Worm (Caenorhabditis elegans) whole organism, young adult: Measurements from ENCODE around the gene mlc-6.

Source experiments
- B0035.1 ChIP-seq: sonication (generic microtip); optimal IDR thresholded peaks from 2 replicates; lab custom pipeline; 2016; ENCODE audit warnings: missing genetic modification characterization, mild to moderate bottlenecking, missing compliant biosample characterization, missing genotype, missing genetic modification reagents
- D2030.7 ChIP-seq: fragments of 200-800 bp; sonication (Bioruptor generic); IDR thresholded peaks from 2 replicates; pipeline ENCODE4 v1.3.6; 2022; ENCODE audit warnings: missing genetic modification reagents, missing genetic modification characterization, missing compliant biosample characterization
- F22D6.2 ChIP-seq: sonication (generic microtip); optimal IDR thresholded peaks from 2 replicates; lab custom pipeline; 2016; ENCODE audit warnings: mild to moderate bottlenecking, missing genetic modification characterization, missing compliant biosample characterization
- F23B12.7 ChIP-seq: sonication (generic microtip); optimal IDR thresholded peaks from 2 replicates; lab custom pipeline; 2017; ENCODE audit warnings: missing genetic modification characterization, mild to moderate bottlenecking, missing compliant biosample characterization, antibody characterized with exemption, moderate library complexity; ENCODE audit not compliant: insufficient read depth
- F52B5.7 ChIP-seq: sonication (generic microtip); optimal IDR thresholded peaks from 2 replicates; lab custom pipeline; 2016; ENCODE audit warnings: mild to moderate bottlenecking, missing genetic modification characterization, missing compliant biosample characterization
- K12H6.12 ChIP-seq: fragments of 200-800 bp; sonication (Bioruptor generic); optimal IDR thresholded peaks from 2 replicates; lab custom pipeline; 2018; ENCODE audit warnings: mild to moderate bottlenecking, missing genetic modification characterization, missing compliant biosample characterization
- Y53F4B.3 ChIP-seq: fragments of 200-800 bp; sonication (Bioruptor generic); IDR thresholded peaks from 2 replicates; pipeline ENCODE4 v1.3.6; 2022; ENCODE audit warnings: missing genetic modification reagents, missing genetic modification characterization, missing compliant biosample characterization
- Y79H2A.3 ChIP-seq: fragments of 200-800 bp; sonication (Bioruptor generic); conservative IDR thresholded peaks from 2 replicates; pipeline ENCODE4 v1.3.6; 2022; ENCODE audit warnings: missing genetic modification reagents, missing genetic modification characterization, missing compliant biosample characterization
- akir-1 ChIP-seq: fragments of 200-800 bp; sonication (Bioruptor generic); optimal IDR thresholded peaks from 2 replicates; lab custom pipeline; 2018; ENCODE audit warnings: mild to moderate bottlenecking, missing genetic modification characterization, moderate library complexity, missing compliant biosample characterization
- aptf-2 ChIP-seq: fragments of 200-800 bp; sonication (Bioruptor generic); conservative IDR thresholded peaks from 2 replicates; pipeline ENCODE4 v1.3.6; 2022; ENCODE audit warnings: missing genetic modification reagents, missing genetic modification characterization, missing compliant biosample characterization
- aptf-3 ChIP-seq: fragments of 200-800 bp; sonication (Bioruptor generic); IDR thresholded peaks from 2 replicates; pipeline ENCODE4 v1.3.6; 2022; ENCODE audit warnings: missing genetic modification characterization, missing compliant biosample characterization
- atf-7 ChIP-seq: sonication (generic microtip); optimal IDR thresholded peaks from 2 replicates; lab custom pipeline; 2017; ENCODE audit warnings: mild to moderate bottlenecking, missing genetic modification characterization, missing compliant biosample characterization
- attf-5 ChIP-seq: fragments of 200-800 bp; sonication (Bioruptor generic); optimal IDR thresholded peaks from 2 replicates; lab custom pipeline; 2018; ENCODE audit warnings: mild to moderate bottlenecking, missing genetic modification characterization, missing compliant biosample characterization
- attf-6 ChIP-seq: fragments of 200-800 bp; sonication (Bioruptor generic); IDR thresholded peaks from 2 replicates; pipeline ENCODE4 v1.3.6; 2022; ENCODE audit warnings: missing genetic modification reagents, missing genetic modification characterization, missing compliant biosample characterization
- cebp-1 ChIP-seq, 2 experiments: fragments of 200-800 bp in 1 of 2; sonication (Bioruptor generic) in 1 of 2; sonication (generic microtip) in 1 of 2; IDR thresholded peaks in 1 of 2; optimal IDR thresholded peaks in 1 of 2; 2 replicates each; pipeline versions ENCODE4 v1.3.6 to Lab custom; 2017 to 2022; ENCODE audit warnings: missing compliant biosample characterization in 2 of 2, missing genetic modification characterization in 2 of 2, mild to moderate bottlenecking in 1 of 2, missing genetic modification reagents in 1 of 2, moderate library complexity in 1 of 2
- cebp-2 ChIP-seq: fragments of 200-800 bp; sonication (Bioruptor generic); IDR thresholded peaks from 2 replicates; pipeline ENCODE4 v1.3.6; 2022; ENCODE audit warnings: missing genetic modification characterization, missing compliant biosample characterization
- ceh-100 ChIP-seq: fragments of 200-800 bp; sonication (Bioruptor generic); IDR thresholded peaks from 2 replicates; pipeline ENCODE4 v1.3.6; 2022; ENCODE audit warnings: missing genetic modification reagents, missing genetic modification characterization, missing compliant biosample characterization
- ceh-79 ChIP-seq: sonication (generic microtip); optimal IDR thresholded peaks from 2 replicates; lab custom pipeline; 2017; ENCODE audit warnings: mild to moderate bottlenecking, missing genetic modification characterization, missing compliant biosample characterization
- die-1 ChIP-seq: sonication (generic microtip); optimal IDR thresholded peaks from 2 replicates; lab custom pipeline; 2016; ENCODE audit warnings: missing genotype, mild to moderate bottlenecking, missing genetic modification characterization, missing compliant biosample characterization
- gei-17 ChIP-seq: fragments of 200-800 bp; sonication (Bioruptor generic); optimal IDR thresholded peaks from 2 replicates; lab custom pipeline; 2018; ENCODE audit warnings: mild to moderate bottlenecking, missing genetic modification characterization, missing compliant biosample characterization
- him-1 ChIP-seq: sonication (generic microtip); optimal IDR thresholded peaks from 2 replicates; lab custom pipeline; 2016; ENCODE audit warnings: missing genotype, missing genetic modification reagents, missing genetic modification characterization, missing compliant biosample characterization
- hmg-1.2 ChIP-seq: fragments of 200-800 bp; sonication (Bioruptor generic); IDR thresholded peaks from 2 replicates; pipeline ENCODE4 v1.3.6; 2022; ENCODE audit warnings: missing genetic modification reagents, missing genetic modification characterization, missing compliant biosample characterization
- lin-26 ChIP-seq: fragments of 200-800 bp; sonication (Bioruptor generic); IDR thresholded peaks from 2 replicates; pipeline ENCODE4 v1.3.6; 2022; ENCODE audit warnings: missing genetic modification reagents, missing genetic modification characterization, missing compliant biosample characterization
- lin-40 ChIP-seq: sonication (generic microtip); optimal IDR thresholded peaks from 2 replicates; lab custom pipeline; 2016; ENCODE audit warnings: missing genetic modification characterization, mild to moderate bottlenecking, missing compliant biosample characterization, missing genotype, missing genetic modification reagents
- lir-1 ChIP-seq: fragments of 200-800 bp; sonication (Bioruptor generic); conservative IDR thresholded peaks from 2 replicates; pipeline ENCODE4 v1.3.6; 2022; ENCODE audit warnings: missing genetic modification reagents, missing genetic modification characterization, missing compliant biosample characterization
- madf-6 ChIP-seq: fragments of 200-800 bp; sonication (Bioruptor generic); IDR thresholded peaks from 2 replicates; pipeline ENCODE4 v1.3.6; 2022; ENCODE audit warnings: missing genetic modification reagents, missing genetic modification characterization, missing compliant biosample characterization
- mes-4 ChIP-seq: sonication (generic microtip); optimal IDR thresholded peaks from 2 replicates; lab custom pipeline; 2016; ENCODE audit warnings: missing genotype, missing genetic modification characterization, missing compliant biosample characterization
- mxl-1 ChIP-seq: sonication (generic microtip); optimal IDR thresholded peaks from 2 replicates; lab custom pipeline; 2016; ENCODE audit warnings: missing genetic modification characterization, missing compliant biosample characterization
- nfyb-1 ChIP-seq: fragments of 200-800 bp; sonication (Bioruptor generic); IDR thresholded peaks from 2 replicates; pipeline ENCODE4 v1.3.6; 2022; ENCODE audit warnings: missing genetic modification reagents, missing genetic modification characterization, missing compliant biosample characterization
- nhr-120 ChIP-seq: fragments of 200-800 bp; sonication (Bioruptor generic); IDR thresholded peaks from 2 replicates; pipeline ENCODE4 v1.3.6; 2022; ENCODE audit warnings: missing genetic modification characterization, missing compliant biosample characterization
- nhr-27 ChIP-seq: fragments of 200-800 bp; sonication (Bioruptor generic); optimal IDR thresholded peaks from 2 replicates; lab custom pipeline; 2018; ENCODE audit warnings: mild to moderate bottlenecking, missing genetic modification characterization, moderate library complexity, missing compliant biosample characterization
- nhr-80 ChIP-seq: sonication (generic microtip); optimal IDR thresholded peaks from 2 replicates; lab custom pipeline; 2016; ENCODE audit warnings: missing genetic modification characterization, missing compliant biosample characterization
- nhr-90 ChIP-seq: sonication (generic microtip); optimal IDR thresholded peaks from 2 replicates; lab custom pipeline; 2016; ENCODE audit warnings: missing genotype, mild to moderate bottlenecking, missing genetic modification characterization, missing compliant biosample characterization
- snpc-1.1 ChIP-seq: sonication (generic microtip); optimal IDR thresholded peaks from 2 replicates; lab custom pipeline; 2017; ENCODE audit warnings: missing genetic modification characterization, mild to moderate bottlenecking, missing compliant biosample characterization, antibody characterized with exemption, moderate library complexity, missing genotype, missing genetic modification reagents; ENCODE audit not compliant: insufficient read depth
- snpc-1.3 ChIP-seq: sonication (generic microtip); optimal IDR thresholded peaks from 2 replicates; lab custom pipeline; 2017; ENCODE audit warnings: missing genetic modification characterization, mild to moderate bottlenecking, missing compliant biosample characterization, antibody characterized with exemption, moderate library complexity, missing genotype, missing genetic modification reagents; ENCODE audit not compliant: insufficient read depth
- somi-1 ChIP-seq: fragments of 200-800 bp; sonication (Bioruptor generic); optimal IDR thresholded peaks from 2 replicates; lab custom pipeline; 2018; ENCODE audit warnings: mild to moderate bottlenecking, missing genetic modification characterization, missing compliant biosample characterization
- sptf-2 ChIP-seq: fragments of 200-800 bp; sonication (Bioruptor generic); optimal IDR thresholded peaks from 2 replicates; lab custom pipeline; 2018; ENCODE audit warnings: mild to moderate bottlenecking, missing genetic modification characterization, missing compliant biosample characterization
- unc-130 ChIP-seq: sonication (generic microtip); optimal IDR thresholded peaks from 2 replicates; lab custom pipeline; 2016; ENCODE audit warnings: missing genetic modification reagents, missing genetic modification characterization, missing compliant biosample characterization
- zim-3 ChIP-seq: sonication (generic microtip); optimal IDR thresholded peaks from 2 replicates; lab custom pipeline; 2017; ENCODE audit warnings: mild to moderate bottlenecking, missing genetic modification characterization, moderate library complexity, missing compliant biosample characterization

Gene mlc-6

DNA sequence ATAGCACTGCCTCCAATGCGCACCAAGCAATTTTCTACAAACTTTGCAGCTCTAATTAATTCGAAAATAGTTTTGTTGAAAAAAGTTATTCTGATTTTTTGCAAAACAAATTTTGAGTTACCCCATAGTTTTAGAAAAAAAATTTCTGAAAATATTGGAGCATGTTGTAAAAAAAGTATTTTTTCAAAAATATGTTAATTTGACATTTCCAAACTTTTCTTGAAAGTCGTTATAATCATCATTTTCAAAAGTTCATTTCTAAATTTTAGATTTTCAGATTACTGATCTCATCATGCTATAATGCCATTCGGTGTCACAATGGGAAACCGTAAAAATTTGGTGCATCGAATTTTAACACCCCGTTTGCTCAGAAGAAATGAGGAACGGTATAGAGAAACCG is 21.4 kb upstream of the mlc-6 start, which contains the start of gene del-1:
del-1 (plus strand) TSS at position 301 of the 400 bp plus-strand sequence.
- TF ChIP-seq mes-4 (no peak), him-1 (tag; lab: Kevin White, UChicago) (no peak), ceh-79 (no peak), atf-7 (tag; lab: Kevin White, UChicago) (no peak), lin-40 (tag; lab: Kevin White, UChicago) (no peak), nhr-120 (GFP tag; lab: Robert Waterston, UW) (no peak), nhr-90 (tag; lab: Kevin White, UChicago) (no peak), gei-17 (GFP tag; lab: Kevin White, UChicago) (no peak), attf-5 (GFP tag; lab: Kevin White, UChicago) (no peak), nfyb-1 (GFP tag; lab: Robert Waterston, UW) (no peak)
- TF ChIP-seq, all 124 proteins: peak for 0

DNA sequence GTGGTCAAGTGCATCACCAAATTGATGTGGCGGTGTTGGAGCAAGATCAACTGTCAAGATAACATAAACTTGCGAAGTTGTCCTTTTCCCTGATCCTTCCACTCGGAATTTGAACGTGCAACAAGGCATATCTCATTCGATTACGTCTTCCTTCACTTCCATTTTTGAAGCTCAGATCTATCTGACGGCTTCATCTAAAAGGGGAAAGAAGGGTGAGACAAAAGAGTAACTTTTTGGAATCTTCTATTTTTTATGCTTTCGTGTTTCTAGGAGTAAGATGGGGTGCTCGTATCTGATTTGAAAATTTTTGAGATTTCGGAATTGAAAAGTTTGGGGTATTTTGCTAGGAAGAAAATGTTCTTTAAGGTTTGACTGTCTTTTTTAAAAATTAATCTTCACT is 20.8 kb upstream of the mlc-6 start:
- TF ChIP-seq F23B12.7 (tag; lab: Kevin White, UChicago) (no peak), nhr-80 (tag; lab: Kevin White, UChicago) (no peak), mxl-1 (tag; lab: Kevin White, UChicago) (no peak), zim-3 (tag; lab: Kevin White, UChicago) (no peak), K12H6.12 (tag; lab: Kevin White, UChicago) (no peak), snpc-1.1 (no peak), lir-1 (GFP tag; lab: Robert Waterston, UW) (no peak), akir-1 (no peak), F52B5.7 (tag; lab: Kevin White, UChicago) (no peak), die-1 (tag; lab: Kevin White, UChicago) (no peak), attf-6 (GFP tag; lab: Robert Waterston, UW) (no peak), cebp-1 (GFP tag; IDR thresholded peaks at IDR 0.05; lab: Robert Waterston, UW) (no peak), cebp-1 (tag; optimal IDR thresholded peaks at IDR 0.05; lab: Kevin White, UChicago) (no peak)

- TF ChIP-seq aptf-2 (GFP tag; lab: Robert Waterston, UW) (no peak), Y79H2A.3 (no peak), ceh-100 (GFP tag; lab: Robert Waterston, UW) (no peak), nhr-27 (no peak), madf-6 (GFP tag; lab: Robert Waterston, UW) (no peak), unc-130 (GFP tag; lab: Kevin White, UChicago) (no peak), hmg-1.2 (GFP tag; lab: Robert Waterston, UW) (no peak), F22D6.2 (tag; lab: Kevin White, UChicago) (no peak), cebp-2 (GFP tag; lab: Robert Waterston, UW) (no peak), B0035.1 (tag; lab: Kevin White, UChicago) (no peak), D2030.7 (GFP tag; lab: Robert Waterston, UW) (no peak), Y53F4B.3 (no peak), sptf-2 (GFP tag; lab: Kevin White, UChicago) (no peak), lin-26 (GFP tag; lab: Robert Waterston, UW) (no peak), somi-1 (GFP tag; lab: Kevin White, UChicago) (no peak), snpc-1.3 (tag; lab: Kevin White, UChicago) (no peak), aptf-3 (GFP tag; lab: Robert Waterston, UW) (no peak)
These were observed 17.1 kb upstream of the mlc-6 start, which contains the start of gene E02H4.8 for ce11 chrX:14263473-14263872. Gene E02H4.8 (minus strand): TSS chrX:14263573.
